Fruit fly (Drosophila melanogaster) whole organism, pupa: ENCODE results near the gene Ids.

ENCODE experiments used
- CG10348 ChIP-seq: fragments of 200-800 bp; sonication (Bioruptor generic); IDR thresholded peaks from 2 replicates; pipeline ENCODE4 v1.3.6; 2022; ENCODE audit warnings: missing biosample characterization, missing genetic modification characterization
- CG12605 ChIP-seq: fragments of 200-800 bp; sonication (Bioruptor generic); IDR thresholded peaks from 2 replicates; pipeline ENCODE4 v1.3.6; 2022; ENCODE audit warnings: missing biosample characterization, missing genetic modification characterization
- CG13204 ChIP-seq: fragments of 200-800 bp; sonication (Bioruptor generic); optimal IDR thresholded peaks from 2 replicates; lab custom pipeline; 2018; ENCODE audit warnings: missing biosample characterization, mild to moderate bottlenecking, missing genetic modification characterization, moderate library complexity
- CG14655 ChIP-seq: fragments of 200-800 bp; sonication (Bioruptor generic); optimal IDR thresholded peaks from 3 replicates; lab custom pipeline; 2017; ENCODE audit warnings: mild to moderate bottlenecking, missing biosample characterization, missing genetic modification reagents, missing genetic modification characterization
- CG15710 ChIP-seq: fragments of 200-800 bp; sonication (Bioruptor generic); optimal IDR thresholded peaks from 2 replicates; lab custom pipeline; 2018; ENCODE audit warnings: missing biosample characterization, mild to moderate bottlenecking, missing genetic modification characterization, moderate library complexity
- CG17806 ChIP-seq: fragments of 200-800 bp; sonication (Bioruptor generic); optimal IDR thresholded peaks from 2 replicates; lab custom pipeline; 2018; ENCODE audit warnings: missing biosample characterization, mild to moderate bottlenecking, missing genetic modification characterization, moderate library complexity
- CG32121 ChIP-seq: fragments of 200-800 bp; sonication (Bioruptor generic); IDR thresholded peaks from 2 replicates; pipeline ENCODE4 v1.3.6; 2022; ENCODE audit warnings: missing biosample characterization, missing genetic modification characterization
- CG34367 ChIP-seq: fragments of 200-800 bp; sonication (Bioruptor generic); optimal IDR thresholded peaks from 2 replicates; lab custom pipeline; 2018; ENCODE audit warnings: missing biosample characterization, mild to moderate bottlenecking, missing genetic modification characterization
- CG4496 ChIP-seq: fragments of 200-800 bp; sonication (Bioruptor generic); IDR thresholded peaks from 3 replicates; pipeline ENCODE4 v1.3.6; 2022; ENCODE audit warnings: missing biosample characterization, missing genetic modification characterization
- CG8159 ChIP-seq: fragments of 200-800 bp; sonication (Bioruptor generic); optimal IDR thresholded peaks from 3 replicates; lab custom pipeline; 2018; ENCODE audit warnings: missing biosample characterization, mild to moderate bottlenecking, missing genetic modification characterization, moderate library complexity
- CG8301 ChIP-seq: fragments of 200-800 bp; sonication (Bioruptor generic); optimal IDR thresholded peaks from 2 replicates; lab custom pipeline; 2018; ENCODE audit warnings: missing biosample characterization, mild to moderate bottlenecking, missing genetic modification characterization
- CG9948 ChIP-seq: fragments of 200-800 bp; sonication (Bioruptor generic); optimal IDR thresholded peaks from 2 replicates; lab custom pipeline; 2018; ENCODE audit warnings: missing biosample characterization, mild to moderate bottlenecking, missing genetic modification characterization, moderate library complexity
- D1 ChIP-seq: fragments of 200-800 bp; sonication (Bioruptor generic); optimal IDR thresholded peaks from 2 replicates; lab custom pipeline; 2018; ENCODE audit warnings: missing biosample characterization, mild to moderate bottlenecking, missing genetic modification characterization, moderate library complexity
- EcR ChIP-seq: fragments of 200-800 bp; sonication (Bioruptor generic); optimal IDR thresholded peaks from 3 replicates; lab custom pipeline; 2019; ENCODE audit warnings: missing biosample characterization, missing genetic modification characterization, mild to moderate bottlenecking, moderate library complexity, missing genetic modification reagents
- Ets98B ChIP-seq: fragments of 200-800 bp; sonication (Bioruptor generic); IDR thresholded peaks from 2 replicates; pipeline ENCODE4 v1.3.6; 2022; ENCODE audit warnings: missing biosample characterization, missing genetic modification characterization
- Pif1A ChIP-seq: fragments of 200-800 bp; sonication (Bioruptor generic); optimal IDR thresholded peaks from 3 replicates; lab custom pipeline; 2016; ENCODE audit warnings: missing biosample characterization, missing genetic modification characterization
- Pif1B ChIP-seq: fragments of 200-800 bp; sonication (Bioruptor generic); optimal IDR thresholded peaks from 3 replicates; lab custom pipeline; 2016; ENCODE audit warnings: missing biosample characterization, missing genetic modification characterization
- Snoo ChIP-seq: fragments of 200-800 bp; sonication (Bioruptor generic); optimal IDR thresholded peaks from 3 replicates; lab custom pipeline; 2017; ENCODE audit warnings: missing biosample characterization, mild to moderate bottlenecking, missing genetic modification characterization, inconsistent platforms
- fd96Ca ChIP-seq: fragments of 200-800 bp; sonication (Bioruptor generic); IDR thresholded peaks from 3 replicates; pipeline ENCODE4 v1.3.6; 2022; ENCODE audit warnings: missing biosample characterization, missing genetic modification characterization
- gl ChIP-seq: fragments of 200-800 bp; sonication (Bioruptor generic); optimal IDR thresholded peaks from 2 replicates; lab custom pipeline; 2018; ENCODE audit warnings: missing biosample characterization, mild to moderate bottlenecking, missing genetic modification characterization
- rn ChIP-seq: fragments of 200-800 bp; sonication (Bioruptor generic); IDR thresholded peaks from 2 replicates; pipeline ENCODE4 v1.3.6; 2022; ENCODE audit warnings: missing biosample characterization, missing genetic modification characterization

Ids gene

DNA sequence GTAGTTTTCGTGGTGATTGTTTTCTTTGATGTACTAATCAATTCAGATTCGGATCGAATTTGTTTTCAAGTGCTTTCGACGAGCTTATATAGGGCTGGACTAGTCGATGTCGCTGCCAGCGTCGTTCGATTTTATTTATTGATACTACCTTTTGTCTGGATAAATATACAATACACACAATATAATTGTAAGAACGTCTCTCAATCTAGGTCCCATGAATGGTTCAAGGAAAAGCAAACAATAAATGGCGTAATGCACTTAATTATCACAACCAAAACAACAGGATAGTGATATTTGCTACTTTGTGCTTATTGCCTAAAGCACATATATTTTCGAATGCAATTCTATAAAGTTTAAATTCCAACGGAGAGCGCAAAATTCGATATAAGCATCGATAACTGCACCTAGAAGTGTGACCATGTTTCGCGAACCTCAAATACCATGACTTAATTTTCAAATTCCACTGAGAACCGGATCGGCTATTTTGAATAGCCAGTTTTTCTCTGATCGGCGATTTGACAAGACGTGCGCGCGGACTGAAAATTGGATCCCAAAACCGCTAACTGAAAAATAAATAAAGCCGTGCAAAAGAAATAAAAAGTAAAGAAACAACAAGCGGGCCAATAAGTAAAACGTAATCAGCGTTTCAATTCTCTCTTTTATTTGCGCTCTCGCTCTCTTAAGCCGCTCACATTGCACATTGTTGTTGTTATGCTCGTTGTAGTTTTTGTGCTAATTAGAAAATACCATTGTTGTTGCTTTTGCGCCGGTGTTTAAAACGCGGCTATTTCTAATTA is 41.5 kb upstream of the Ids start, which contains the start of the genes Drsl6 and kst:
Gene Drsl6 (minus strand): TSS at position 51 of the 797 bp plus-strand sequence.
Gene kst (plus strand): TSS at position 493 of the 797 bp plus-strand sequence.
- TF ChIP-seq fd96Ca (GFP tag; lab: Robert Waterston, UW): peak; percentile 33; the same call in 1 of the 3 replicates
- peak; percentile 64 for TF ChIP-seq gl (tag; lab: Kevin White, UChicago)
- TF ChIP-seq CG8159 (tag; lab: Kevin White, UChicago): no peak
- TF ChIP-seq CG12605: peak; percentile 82
- peak; percentile 38; the same call in 1 of the 2 replicates for TF ChIP-seq rn (GFP tag; lab: Robert Waterston, UW)
- no peak for TF ChIP-seq CG10348
- TF ChIP-seq CG32121: peak; percentile 32; the same call in 1 of the 2 replicates
- TF ChIP-seq CG17806 (tag; lab: Kevin White, UChicago): peak; percentile 32
- no peak for TF ChIP-seq D1 (tag; lab: Kevin White, UChicago)
- TF ChIP-seq Pif1A: no peak
- peak; percentile 69 for TF ChIP-seq CG4496 (GFP tag; lab: Robert Waterston, UW)
- TF ChIP-seq EcR: no peak
- TF ChIP-seq CG34367 (tag; lab: Kevin White, UChicago): no peak
- TF ChIP-seq Ets98B (GFP tag; lab: Robert Waterston, UW): peak; percentile 55; the same call in 1 of the 2 replicates
- TF ChIP-seq Snoo (tag; lab: Kevin White, UChicago): no peak
- TF ChIP-seq CG13204 (GFP tag; lab: Kevin White, UChicago): no peak
- peak; percentile 17 for TF ChIP-seq CG9948
- no peak for TF ChIP-seq CG8301
- TF ChIP-seq CG15710: peak; percentile 48
- TF ChIP-seq Pif1B (GFP tag; lab: Kevin White, UChicago): no peak
- no peak for TF ChIP-seq CG14655 (GFP tag; lab: Kevin White, UChicago)
- TF ChIP-seq, all 21 proteins: peak for 10

- TF ChIP-seq EcR (peak; percentile 17), fd96Ca (GFP tag; lab: Robert Waterston, UW) (no peak)
Measured at dm6 chr3L:3337345-3337928, 40.6 kb upstream of the Ids start.

DNA sequence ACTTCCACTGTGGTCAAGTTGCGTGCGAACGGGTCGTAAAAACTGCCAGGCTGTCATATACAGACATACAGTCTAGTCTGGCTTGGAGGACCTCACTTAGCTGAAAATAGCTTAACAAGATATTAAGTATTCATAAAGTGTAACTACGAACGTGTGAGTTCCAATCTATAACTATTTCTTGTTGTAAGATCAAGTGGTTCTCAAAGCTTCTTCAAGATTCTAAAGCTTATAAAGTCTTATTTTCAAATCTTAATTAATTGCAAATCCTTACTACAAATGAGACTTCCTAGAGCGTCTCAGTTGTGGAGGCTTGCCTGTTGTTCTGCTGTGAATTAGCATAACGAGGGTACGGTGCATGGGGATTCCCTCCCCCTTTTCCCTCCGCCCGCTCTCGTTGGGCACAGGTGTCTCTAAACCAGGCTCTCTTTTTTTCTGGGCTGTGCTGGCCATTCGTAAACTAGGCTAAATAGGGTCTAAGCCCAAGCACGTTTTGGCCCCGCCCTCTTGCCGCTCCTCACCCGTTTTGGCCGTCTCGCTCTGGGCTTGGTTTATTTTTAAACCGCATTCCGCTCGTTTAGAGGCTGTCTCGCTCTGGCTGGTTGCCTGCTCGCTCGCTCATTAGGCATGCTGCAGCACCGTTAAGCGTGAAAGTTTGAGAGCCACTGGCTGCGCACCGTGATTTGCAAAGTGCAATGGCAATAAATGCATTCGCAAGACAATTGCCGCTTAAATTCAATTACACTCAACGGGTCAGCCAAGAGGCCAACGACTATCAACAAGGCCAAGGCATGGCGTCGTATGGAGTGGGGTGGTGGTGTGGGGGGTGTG is 39.8 kb upstream of the Ids start:
- no peak for TF ChIP-seq Snoo (tag; lab: Kevin White, UChicago)
- TF ChIP-seq CG15710: peak; percentile 70
- peak; percentile 35 for TF ChIP-seq CG13204 (GFP tag; lab: Kevin White, UChicago)
- peak; percentile 31 for TF ChIP-seq CG34367 (tag; lab: Kevin White, UChicago)
- TF ChIP-seq CG8159 (tag; lab: Kevin White, UChicago): peak; percentile 62
- TF ChIP-seq CG32121: no peak
- TF ChIP-seq CG8301: peak; percentile 27
- peak; percentile 70 for TF ChIP-seq EcR
- TF ChIP-seq Pif1A: no peak
- TF ChIP-seq CG17806 (tag; lab: Kevin White, UChicago): peak; percentile 43
- TF ChIP-seq CG9948: peak; percentile 55

DNA sequence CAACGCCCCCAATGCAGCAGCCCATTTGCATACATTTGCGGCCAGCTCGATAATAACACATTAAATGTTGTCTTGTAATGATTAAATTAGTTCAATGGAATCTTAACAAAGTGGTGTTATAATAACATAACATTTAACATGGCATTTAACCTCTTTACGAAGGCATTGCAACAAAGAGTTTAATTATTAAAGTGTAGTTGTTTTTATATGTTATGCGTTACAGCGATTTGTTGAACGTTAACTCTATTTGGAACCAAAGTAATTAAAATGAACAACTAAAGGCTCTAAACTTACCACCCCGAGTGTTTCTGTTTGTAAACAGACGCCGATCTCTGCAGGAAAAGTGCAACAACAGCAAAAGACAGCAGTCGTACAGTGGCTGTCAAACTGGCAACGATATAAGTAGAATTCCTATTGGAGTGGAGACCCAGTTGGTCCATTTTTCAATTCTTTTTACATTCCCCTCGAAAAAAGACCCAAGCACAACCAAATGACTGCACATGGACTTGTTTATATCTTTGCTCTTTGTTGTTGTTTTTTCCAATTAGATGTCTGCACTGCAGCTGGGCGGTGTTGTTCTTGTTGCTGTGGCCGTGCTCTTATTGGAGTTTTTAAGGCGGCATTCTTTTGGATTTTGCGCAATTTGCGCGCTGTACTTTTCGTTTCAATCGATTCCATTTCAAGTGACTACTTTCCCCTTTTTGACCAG is 39.0 kb upstream of the Ids start:
- TF ChIP-seq CG9948 (peak; percentile 63), Ets98B (GFP tag; lab: Robert Waterston, UW) (peak; percentile 47), CG12605 (peak; percentile 66), gl (tag; lab: Kevin White, UChicago) (peak; percentile 53), CG14655 (GFP tag; lab: Kevin White, UChicago) (peak; percentile 89), CG15710 (peak; percentile 65), CG34367 (tag; lab: Kevin White, UChicago) (peak; percentile 11), Pif1A (peak; percentile 55), CG8159 (tag; lab: Kevin White, UChicago) (peak; percentile 83), CG13204 (GFP tag; lab: Kevin White, UChicago) (no peak), rn (GFP tag; lab: Robert Waterston, UW) (no peak), D1 (tag; lab: Kevin White, UChicago) (no peak), EcR (no peak), CG17806 (tag; lab: Kevin White, UChicago) (peak; percentile 78), CG4496 (GFP tag; lab: Robert Waterston, UW) (peak; percentile 33; the same call in 1 of the 3 replicates), CG8301 (peak; percentile 83), CG10348 (no peak), Pif1B (GFP tag; lab: Kevin White, UChicago) (peak; percentile 17), fd96Ca (GFP tag; lab: Robert Waterston, UW) (peak; percentile 39; the same call in 2 of the 3 replicates), CG32121 (peak; percentile 55), Snoo (tag; lab: Kevin White, UChicago) (no peak)
